In genomic region chr3L:13925117-13925726, dm6 we compare ENCODE assay signal across 2 fruit fly cellular contexts.
A peak's percentile ranks its signal among the peaks of the same experiment; 100 is the strongest.
TF ChIP-seq lines count a peak whose summit lies in the region.

Rgl (minus strand) TSS chr3L:13925335.

TF ChIP-seq in whole organism, embryonic, 481 proteins besides CTCF, POLR2A, EP300 and RAD21 (continued from another document and continues in another):
- peak; percentile 47; the same call in 1 of the 2 replicates for TF ChIP-seq sob (GFP tag; IDR thresholded peaks at IDR 0.05; lab: Robert Waterston, UW)
- no peak for TF ChIP-seq pho (GFP tag; optimal IDR thresholded peaks at IDR 0.05; lab: Kevin White, UChicago)
- no peak for TF ChIP-seq Ravus (GFP tag; IDR thresholded peaks at IDR 0.05; lab: Robert Waterston, UW)
- no peak for TF ChIP-seq CG9797 (GFP tag; optimal IDR thresholded peaks at IDR 0.05; lab: Kevin White, UChicago)
- TF ChIP-seq oc (tag; optimal IDR thresholded peaks at IDR 0.05; lab: Kevin White, UChicago) = no peak
- peak; percentile 25; the same call in 1 of the 2 replicates for TF ChIP-seq crol (GFP tag; IDR thresholded peaks at IDR 0.05; lab: Robert Waterston, UW)
- peak; percentile 29; the same call in 1 of the 2 replicates for TF ChIP-seq amos (GFP tag; IDR thresholded peaks at IDR 0.05; lab: Robert Waterston, UW; ENCODE audit: partially characterized antibody)
- 0 out of 3 replicates have a peak, but pooled peaks have one; percentile 26 for TF ChIP-seq Aef1 (GFP tag; IDR thresholded peaks at IDR 0.05; lab: Robert Waterston, UW)
- peak; percentile 3 for TF ChIP-seq CG17829 (tag; optimal IDR thresholded peaks at IDR 0.05; lab: Kevin White, UChicago)
- TF ChIP-seq ci (GFP tag; IDR thresholded peaks at IDR 0.05; lab: Robert Waterston, UW) = peak; percentile 54; the same call in 1 of the 3 replicates
- no peak for TF ChIP-seq inv (GFP tag; IDR thresholded peaks at IDR 0.05; lab: Robert Waterston, UW; ENCODE audit: partially characterized antibody)
- peak; percentile 93 for TF ChIP-seq CG4707 (GFP tag; optimal IDR thresholded peaks at IDR 0.05; lab: Kevin White, UChicago)
- 0 out of 2 replicates have a peak, but pooled peaks have one; percentile 26 for TF ChIP-seq aop (GFP tag; IDR thresholded peaks at IDR 0.05; lab: Robert Waterston, UW)
- TF ChIP-seq HLHmδ (GFP tag; optimal IDR thresholded peaks at IDR 0.05; lab: Kevin White, UChicago) = peak; percentile 57
- peak; percentile 44; the same call in 1 of the 2 replicates for TF ChIP-seq CG32532 (GFP tag; IDR thresholded peaks at IDR 0.05; lab: Robert Waterston, UW)
- peak; percentile 24; the same call in 1 of the 2 replicates for TF ChIP-seq bbx (GFP tag; IDR thresholded peaks at IDR 0.05; lab: Robert Waterston, UW; ENCODE audit: partially characterized antibody)
- TF ChIP-seq Adf1 (GFP tag; IDR thresholded peaks at IDR 0.05; lab: Robert Waterston, UW) = peak; percentile 28; the same call in 1 of the 2 replicates
- TF ChIP-seq salm (tag; optimal IDR thresholded peaks at IDR 0.05; lab: Kevin White, UChicago) = no peak
- TF ChIP-seq mam (GFP tag; optimal IDR thresholded peaks at IDR 0.05; lab: Kevin White, UChicago) = no peak
- no peak for TF ChIP-seq tx (GFP tag; optimal IDR thresholded peaks at IDR 0.05; lab: Kevin White, UChicago)
- no peak for TF ChIP-seq Ssrp (tag; optimal IDR thresholded peaks at IDR 0.05; lab: Kevin White, UChicago)
- peak; percentile 29; the same call in 1 of the 2 replicates for TF ChIP-seq Scr (GFP tag; IDR thresholded peaks at IDR 0.05; lab: Robert Waterston, UW; ENCODE audit: partially characterized antibody)
- peak; percentile 1 for TF ChIP-seq CrebB (tag; optimal IDR thresholded peaks at IDR 0.05; lab: Kevin White, UChicago)
- no peak for TF ChIP-seq CG6854 (GFP tag; optimal IDR thresholded peaks at IDR 0.05; lab: Kevin White, UChicago)
- TF ChIP-seq maf-S (GFP tag; optimal IDR thresholded peaks at IDR 0.05; lab: Kevin White, UChicago) = no peak
- no peak for TF ChIP-seq NC2β (GFP tag; optimal IDR thresholded peaks at IDR 0.05; lab: Kevin White, UChicago)
- no peak for TF ChIP-seq bsh (GFP tag; optimal IDR thresholded peaks at IDR 0.05; lab: Kevin White, UChicago)
- TF ChIP-seq Trl (optimal IDR thresholded peaks at IDR 0.05; lab: Kevin White, UChicago) = peak; percentile 87 to 93
- TF ChIP-seq Trl (GFP tag; optimal IDR thresholded peaks at IDR 0.05; lab: Kevin White, UChicago) = no peak
- no peak for TF ChIP-seq Sox102F (GFP tag; optimal IDR thresholded peaks at IDR 0.05; lab: Kevin White, UChicago)
- 0 out of 2 replicates have a peak, but pooled peaks have one; percentile 11 for TF ChIP-seq onecut (GFP tag; IDR thresholded peaks at IDR 0.05; lab: Robert Waterston, UW)
- TF ChIP-seq Blimp-1 (GFP tag; optimal IDR thresholded peaks at IDR 0.05; lab: Kevin White, UChicago) = peak; percentile 32
- no peak for TF ChIP-seq CG8089 (GFP tag; optimal IDR thresholded peaks at IDR 0.05; lab: Kevin White, UChicago)
- TF ChIP-seq pros (GFP tag; optimal IDR thresholded peaks at IDR 0.05; lab: Kevin White, UChicago) = peak; percentile 27
- peak; percentile 65 for TF ChIP-seq sens (GFP tag; lab: Kevin White, UChicago)
- no peak for TF ChIP-seq D19A (tag; optimal IDR thresholded peaks at IDR 0.05; lab: Kevin White, UChicago)
- no peak for TF ChIP-seq CG17359 (tag; optimal IDR thresholded peaks at IDR 0.05; lab: Kevin White, UChicago)
- TF ChIP-seq zen2 (GFP tag; IDR thresholded peaks at IDR 0.05; lab: Robert Waterston, UW; ENCODE audit: partially characterized antibody) = no peak; the same call in 2 of the 3 replicates
- TF ChIP-seq p53 (GFP tag; optimal IDR thresholded peaks at IDR 0.05; lab: Kevin White, UChicago) = no peak
- TF ChIP-seq CG12769 (tag; optimal IDR thresholded peaks at IDR 0.05; lab: Kevin White, UChicago) = peak; percentile 50
- peak; percentile 29 for TF ChIP-seq CG7987 (GFP tag; optimal IDR thresholded peaks at IDR 0.05; lab: Kevin White, UChicago)
- no peak for TF ChIP-seq CG4730 (GFP tag; IDR thresholded peaks at IDR 0.05; lab: Robert Waterston, UW)
- TF ChIP-seq Awh (GFP tag; IDR thresholded peaks at IDR 0.05; lab: Robert Waterston, UW) = 0 out of 2 replicates have a peak, but pooled peaks have one; percentile 24
- peak in 1 of 2 experiments; percentile 78 for TF ChIP-seq insv (GFP tag; optimal IDR thresholded peaks at IDR 0.05; lab: Kevin White, UChicago)
- TF ChIP-seq sd (tag; optimal IDR thresholded peaks at IDR 0.05; lab: Kevin White, UChicago) = peak; percentile 30
- no peak for TF ChIP-seq nau (GFP tag; optimal IDR thresholded peaks at IDR 0.05; lab: Kevin White, UChicago)
- peak; percentile 27; the same call in 1 of the 2 replicates for TF ChIP-seq CG11247 (GFP tag; IDR thresholded peaks at IDR 0.05; lab: Robert Waterston, UW)
- no peak for TF ChIP-seq C15 (GFP tag; IDR thresholded peaks at IDR 0.05; lab: Robert Waterston, UW)
- peak; percentile 60; the same call in 1 of the 2 replicates for TF ChIP-seq vvl (GFP tag; IDR thresholded peaks at IDR 0.05; lab: Robert Waterston, UW)
- peak; percentile 20 for TF ChIP-seq ac (GFP tag; optimal IDR thresholded peaks at IDR 0.05; lab: Kevin White, UChicago)
- TF ChIP-seq Drgx (GFP tag; IDR thresholded peaks at IDR 0.05; lab: Robert Waterston, UW) = peak; percentile 18; the same call in 1 of the 2 replicates
- TF ChIP-seq Bgb (GFP tag; IDR thresholded peaks at IDR 0.05; lab: Robert Waterston, UW; ENCODE audit: partially characterized antibody) = peak; percentile 32; the same call in 1 of the 2 replicates
- TF ChIP-seq CG6272 (GFP tag; IDR thresholded peaks at IDR 0.05; lab: Robert Waterston, UW) = 0 out of 2 replicates have a peak, but pooled peaks have one; percentile 15
- peak; percentile 56 for TF ChIP-seq gro (GFP tag; optimal IDR thresholded peaks at IDR 0.05; lab: Kevin White, UChicago)
- peak; percentile 66 for TF ChIP-seq CG10543 (GFP tag; optimal IDR thresholded peaks at IDR 0.05; lab: Kevin White, UChicago)
- TF ChIP-seq Jarid2 (GFP tag; optimal IDR thresholded peaks at IDR 0.05; lab: Kevin White, UChicago) = peak; percentile 88
- peak; percentile 51 for TF ChIP-seq CG13287 (GFP tag; IDR thresholded peaks at IDR 0.05; lab: Robert Waterston, UW; ENCODE audit: partially characterized antibody)
- no peak for TF ChIP-seq ssp (GFP tag; IDR thresholded peaks at IDR 0.05; lab: Robert Waterston, UW)
- peak; percentile 12; the same call in 1 of the 2 replicates for TF ChIP-seq chm (GFP tag; IDR thresholded peaks at IDR 0.05; lab: Robert Waterston, UW)
- peak; percentile 49; the same call in 1 of the 3 replicates for TF ChIP-seq gce (GFP tag; IDR thresholded peaks at IDR 0.05; lab: Robert Waterston, UW)
- TF ChIP-seq Atf6 (GFP tag; IDR thresholded peaks at IDR 0.05; lab: Robert Waterston, UW) = 0 out of 2 replicates have a peak, but pooled peaks have one; percentile 50

TF ChIP-seq in whole organism, prepupa, 60 proteins besides CTCF, POLR2A, EP300 and RAD21 (continued from another document):
- TF ChIP-seq CG6792 (GFP tag; optimal IDR thresholded peaks at IDR 0.05; lab: Kevin White, UChicago) = no peak
- no peak for TF ChIP-seq Hr38 (GFP tag; optimal IDR thresholded peaks at IDR 0.05; lab: Kevin White, UChicago)
- TF ChIP-seq CG9139 (GFP tag; optimal IDR thresholded peaks at IDR 0.05; lab: Kevin White, UChicago) = peak; percentile 44
- TF ChIP-seq CG7368 (GFP tag; optimal IDR thresholded peaks at IDR 0.05; lab: Kevin White, UChicago) = no peak
- no peak for TF ChIP-seq ss (GFP tag; optimal IDR thresholded peaks at IDR 0.05; lab: Kevin White, UChicago)
- no peak for TF ChIP-seq CG10631 (GFP tag; optimal IDR thresholded peaks at IDR 0.05; lab: Kevin White, UChicago)
- TF ChIP-seq CG3032 (tag; optimal IDR thresholded peaks at IDR 0.05; lab: Kevin White, UChicago) = no peak
- TF ChIP-seq eg (GFP tag; IDR thresholded peaks at IDR 0.05; lab: Robert Waterston, UW) = peak; percentile 43; the same call in 1 of the 3 replicates
- no peak for TF ChIP-seq Met (GFP tag; optimal IDR thresholded peaks at IDR 0.05; lab: Kevin White, UChicago)
- no peak for TF ChIP-seq Ets96B (tag; optimal IDR thresholded peaks at IDR 0.05; lab: Kevin White, UChicago)
- TF ChIP-seq Eip78C (GFP tag; lab: Kevin White, UChicago) = no peak
- TF ChIP-seq CG15336 (GFP tag; IDR thresholded peaks at IDR 0.05; lab: Robert Waterston, UW) = peak; percentile 53; the same call in 1 of the 2 replicates
- TF ChIP-seq dac (GFP tag; optimal IDR thresholded peaks at IDR 0.05; lab: Kevin White, UChicago) = no peak
- TF ChIP-seq spab (GFP tag; optimal IDR thresholded peaks at IDR 0.05; lab: Kevin White, UChicago) = no peak
- TF ChIP-seq CG16779 (tag; optimal IDR thresholded peaks at IDR 0.05; lab: Kevin White, UChicago) = no peak
- no peak for TF ChIP-seq Hr4 (GFP tag; optimal IDR thresholded peaks at IDR 0.05; lab: Kevin White, UChicago)
- no peak for TF ChIP-seq Ets21C (GFP tag; optimal IDR thresholded peaks at IDR 0.05; lab: Kevin White, UChicago)
- no peak for TF ChIP-seq Smox (GFP tag; optimal IDR thresholded peaks at IDR 0.05; lab: Kevin White, UChicago)
